Worm (Caenorhabditis elegans): ENCODE results near the gene srm-6.

The srm-6 gene

DNA sequence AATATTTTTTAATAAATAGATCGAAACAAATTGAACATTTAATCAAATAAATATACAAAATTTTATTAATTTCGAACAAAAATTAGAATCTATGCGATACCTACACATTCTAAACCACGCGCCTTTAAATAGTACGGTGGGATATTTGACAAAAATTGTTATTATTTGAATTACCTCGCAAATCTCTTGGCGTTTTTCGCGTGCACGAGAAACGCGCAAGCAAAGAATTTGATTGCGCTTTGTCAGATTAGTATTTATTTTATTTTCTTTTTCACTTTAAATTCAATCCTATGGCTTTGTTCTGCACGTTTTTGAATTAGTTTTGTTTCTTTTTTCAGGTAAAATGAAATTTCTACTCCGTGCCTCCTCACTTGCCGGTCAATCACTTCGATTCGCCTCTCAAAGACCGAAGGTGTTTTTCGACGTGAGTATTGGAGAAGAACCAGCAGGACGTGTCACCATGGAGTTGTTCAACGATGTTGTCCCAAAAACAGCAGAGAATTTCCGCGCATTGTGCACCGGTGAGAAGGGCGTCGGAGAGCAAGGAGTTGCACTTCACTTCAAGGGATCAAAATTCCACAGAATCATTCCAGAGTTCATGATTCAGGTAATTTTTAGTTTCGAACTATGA, 19.1 kb downstream of the srm-6 start, which contains the start of gene cyn-1:
Gene cyn-1 (plus strand): TSS at position 339 of the 631 bp plus-strand sequence.
- TF ChIP-seq B0035.1 (tag; optimal IDR thresholded peaks at IDR 0.05) (peak; percentile 12), mxl-1 (tag; optimal IDR thresholded peaks at IDR 0.05) (no peak), attf-6 (GFP tag; IDR thresholded peaks at IDR 0.05) (no peak), hrde-1 (tag; optimal IDR thresholded peaks at IDR 0.05; ENCODE audit: borderline replicate concordance) (peak; percentile 55), attf-5 (GFP tag; optimal IDR thresholded peaks at IDR 0.05) (peak; percentile 32), lin-54 (GFP tag; optimal IDR thresholded peaks at IDR 0.05) (peak; percentile 96), Y79H2A.3 (GFP tag; conservative IDR thresholded peaks at IDR 0.05) (0 out of 2 replicates have a peak, but pooled peaks have one; percentile 23), nfyb-1 (GFP tag; IDR thresholded peaks at IDR 0.05) (peak; percentile 70), ceh-91 (GFP tag; IDR thresholded peaks at IDR 0.05) (0 out of 2 replicates have a peak, but pooled peaks have one; percentile 11), hlh-12 (tag; optimal IDR thresholded peaks at IDR 0.05) (no peak), lin-40 (tag; optimal IDR thresholded peaks at IDR 0.05) (peak; percentile 81), B0336.3 (GFP tag; IDR thresholded peaks at IDR 0.05) (peak; percentile 82), cebp-2 (GFP tag; IDR thresholded peaks at IDR 0.05) (no peak), repo-1 (tag; optimal IDR thresholded peaks at IDR 0.05) (no peak), K11D2.4 (GFP tag; IDR thresholded peaks at IDR 0.05) (peak; percentile 25; the same call in 1 of the 2 replicates), ztf-26 (tag; optimal IDR thresholded peaks at IDR 0.05) (peak; percentile 42), madf-8 (GFP tag; conservative IDR thresholded peaks at IDR 0.05) (peak; percentile 34; the same call in 1 of the 2 replicates), dpff-1 (tag; optimal IDR thresholded peaks at IDR 0.05) (no peak), snpc-1.1 (tag; optimal IDR thresholded peaks at IDR 0.05; ENCODE audit: insufficient read depth) (peak; percentile 43), egl-44 (GFP tag; IDR thresholded peaks at IDR 0.05) (no peak), attf-3 (GFP tag; conservative IDR thresholded peaks at IDR 0.05) (peak; percentile 58; the same call in 1 of the 2 replicates), hsf-1 (GFP tag; IDR thresholded peaks at IDR 0.05) (0 out of 2 replicates have a peak, but pooled peaks have one; percentile 9), pbrm-1 (GFP tag; IDR thresholded peaks at IDR 0.05) (peak; percentile 25; the same call in 1 of the 2 replicates), F22D6.2 (tag; optimal IDR thresholded peaks at IDR 0.05) (peak; percentile 15), him-1 (tag; optimal IDR thresholded peaks at IDR 0.05) (peak; percentile 59), madf-10 (tag; optimal IDR thresholded peaks at IDR 0.05) (peak; percentile 51), rec-8 (tag; optimal IDR thresholded peaks at IDR 0.05) (no peak), tbp1 (GFP tag; optimal IDR thresholded peaks at IDR 0.05) (peak; percentile 66), snpc-4 (GFP tag; optimal IDR thresholded peaks at IDR 0.05) (no peak), snpc-4 (tag; optimal IDR thresholded peaks at IDR 0.05) (peak; percentile 42 to 75 (median 59)), cebp-1 (GFP tag; IDR thresholded peaks at IDR 0.05) (no peak), cebp-1 (tag; optimal IDR thresholded peaks at IDR 0.05) (peak; percentile 72), nhr-179 (tag; optimal IDR thresholded peaks at IDR 0.05) (no peak), ZK185.1 (tag; optimal IDR thresholded peaks at IDR 0.05; ENCODE audit: poor library complexity, severe bottlenecking) (peak; percentile 67), ama-1 (optimal IDR thresholded peaks at IDR 0.05) (peak; percentile 20), ama-1 (GFP tag; optimal IDR thresholded peaks at IDR 0.05) (no peak), K12H6.12 (tag; optimal IDR thresholded peaks at IDR 0.05) (no peak), snpc-1.3 (tag; optimal IDR thresholded peaks at IDR 0.05; ENCODE audit: insufficient read depth) (peak; percentile 79), aptf-2 (GFP tag; conservative IDR thresholded peaks at IDR 0.05) (no peak), efl-1 (GFP tag; optimal IDR thresholded peaks at IDR 0.05) (peak; percentile 81), lsl-1 (GFP tag; optimal IDR thresholded peaks at IDR 0.05) (peak; percentile 65), let-526 (GFP tag; IDR thresholded peaks at IDR 0.05) (no peak), dox-1 (GFP tag; IDR thresholded peaks at IDR 0.05) (peak; percentile 67), lir-1 (GFP tag; conservative IDR thresholded peaks at IDR 0.05) (no peak), B0019.2 (GFP tag; conservative IDR thresholded peaks at IDR 0.05) (no peak), F23B12.7 (tag; optimal IDR thresholded peaks at IDR 0.05; ENCODE audit: insufficient read depth) (peak; percentile 58), somi-1 (GFP tag; optimal IDR thresholded peaks at IDR 0.05) (no peak)
